Fruit fly (Drosophila melanogaster) S2 (cell line): ENCODE measurements around the gene Eig71Ea.

Experiments used
- CG8478 ChIP-seq: fragments of >200 bp; optimal IDR thresholded peaks from 2 replicates; lab custom pipeline; 2018
- CTCF ChIP-seq, 2 experiments: fragments of >200 bp; optimal IDR thresholded peaks; 2 replicates each; lab custom pipeline; 2018

DNA sequence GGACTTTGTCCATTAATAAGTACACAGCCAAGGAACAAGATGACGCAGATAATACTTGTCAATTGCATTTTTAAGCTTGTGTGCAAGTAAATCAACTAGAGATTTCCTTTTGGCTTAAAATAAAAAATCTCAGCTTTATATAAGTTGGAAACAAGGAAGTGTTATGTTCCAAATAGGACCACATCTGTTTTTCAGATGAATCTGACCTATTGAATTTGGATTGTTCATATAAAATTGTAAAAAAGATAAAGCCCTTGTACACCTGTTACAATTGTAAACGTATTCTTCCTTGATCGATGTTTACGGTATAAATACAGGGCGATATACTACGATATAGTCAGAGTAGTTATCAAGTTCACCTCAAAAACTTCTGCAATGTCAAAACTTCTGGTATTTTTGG, 7.8 kb upstream of the Eig71Ea start, which contains the start of the genes Eig71Ef and Eig71Eg:
- TF ChIP-seq CG8478 (lab: Kevin White, UChicago): no peak
- TF ChIP-seq CTCF (optimal IDR thresholded peaks at IDR 0.05; lab: Kevin White, UChicago): no peak
